Worm (Caenorhabditis elegans): ENCODE data around the gene srz-79.

srz-79 gene

DNA sequence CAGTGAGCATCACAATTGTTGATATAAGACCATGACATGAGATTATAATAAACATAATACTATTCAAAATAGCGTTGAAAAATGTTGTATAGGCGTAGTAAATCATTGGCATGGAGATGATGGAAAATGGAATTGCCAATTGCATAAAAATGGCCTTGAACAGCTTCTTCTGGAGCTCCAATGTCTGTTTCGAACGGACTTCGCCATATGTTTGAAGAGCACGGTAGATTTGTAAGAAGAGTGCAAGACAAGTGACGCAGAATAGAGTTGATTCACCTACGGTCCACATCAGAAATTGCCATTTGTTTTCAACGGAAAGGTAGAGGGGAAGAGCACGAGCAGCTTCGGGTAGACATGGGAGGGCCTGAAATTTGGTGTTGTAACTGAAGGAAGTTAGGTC is 46.1 kb upstream of the srz-79 start:
- TF ChIP-seq mcd-1 (GFP tag; IDR thresholded peaks at IDR 0.05) (no peak), F57C9.4 (tag; optimal IDR thresholded peaks at IDR 0.05) (no peak), lin-54 (GFP tag; optimal IDR thresholded peaks at IDR 0.05) (no peak), Y79H2A.3 (GFP tag; conservative IDR thresholded peaks at IDR 0.05) (no peak), ceh-40 (GFP tag; IDR thresholded peaks at IDR 0.05) (no peak), ztf-25 (GFP tag; IDR thresholded peaks at IDR 0.05) (no peak), Y56A3A.18 (GFP tag; IDR thresholded peaks at IDR 0.05) (no peak), rec-8 (tag; optimal IDR thresholded peaks at IDR 0.05) (no peak), nfyb-1 (GFP tag; IDR thresholded peaks at IDR 0.05) (no peak), ztf-26 (tag; optimal IDR thresholded peaks at IDR 0.05) (no peak), lin-40 (tag; optimal IDR thresholded peaks at IDR 0.05) (no peak), F23B12.7 (tag; optimal IDR thresholded peaks at IDR 0.05; ENCODE audit: insufficient read depth) (no peak), madf-3 (GFP tag; IDR thresholded peaks at IDR 0.05) (no peak), ztf-3 (GFP tag; optimal IDR thresholded peaks at IDR 0.05) (no peak), K12H6.12 (tag; optimal IDR thresholded peaks at IDR 0.05) (no peak), let-526 (GFP tag; IDR thresholded peaks at IDR 0.05) (no peak), unc-62 (GFP tag; optimal IDR thresholded peaks at IDR 0.05) (no peak), tbx-9 (tag; optimal IDR thresholded peaks at IDR 0.05; ENCODE audit: borderline replicate concordance) (no peak), fkh-3 (tag; optimal IDR thresholded peaks at IDR 0.05) (no peak)

DNA sequence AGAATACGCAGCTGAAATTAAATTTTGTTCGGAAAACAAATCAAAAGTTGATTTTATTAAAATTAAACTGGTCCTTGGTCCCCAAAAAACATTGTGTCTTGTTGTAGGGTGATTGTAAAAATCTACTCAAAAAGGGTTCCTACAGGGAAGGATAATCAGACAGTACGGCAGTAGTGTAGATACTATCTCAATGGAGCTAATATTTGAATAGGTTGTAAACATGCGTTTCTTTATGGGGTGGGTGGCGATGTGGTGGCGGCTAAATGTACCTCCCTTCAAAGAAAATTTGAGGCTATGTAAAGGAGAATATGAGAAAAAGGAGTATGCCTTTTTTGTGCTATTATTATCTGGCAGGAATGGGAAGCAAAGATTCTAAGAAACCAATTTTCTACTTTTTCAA is 40.9 kb upstream of the srz-79 start:
- TF ChIP-seq sptf-2 (GFP tag; optimal IDR thresholded peaks at IDR 0.05) (no peak), lsl-1 (GFP tag; optimal IDR thresholded peaks at IDR 0.05) (no peak), lin-26 (GFP tag; IDR thresholded peaks at IDR 0.05) (no peak), ceh-58 (GFP tag; IDR thresholded peaks at IDR 0.05) (no peak), lir-1 (GFP tag; conservative IDR thresholded peaks at IDR 0.05) (no peak), hlh-26 (GFP tag; conservative IDR thresholded peaks at IDR 0.05) (no peak), repo-1 (tag; optimal IDR thresholded peaks at IDR 0.05) (no peak), fkh-3 (tag; optimal IDR thresholded peaks at IDR 0.05) (no peak)

DNA sequence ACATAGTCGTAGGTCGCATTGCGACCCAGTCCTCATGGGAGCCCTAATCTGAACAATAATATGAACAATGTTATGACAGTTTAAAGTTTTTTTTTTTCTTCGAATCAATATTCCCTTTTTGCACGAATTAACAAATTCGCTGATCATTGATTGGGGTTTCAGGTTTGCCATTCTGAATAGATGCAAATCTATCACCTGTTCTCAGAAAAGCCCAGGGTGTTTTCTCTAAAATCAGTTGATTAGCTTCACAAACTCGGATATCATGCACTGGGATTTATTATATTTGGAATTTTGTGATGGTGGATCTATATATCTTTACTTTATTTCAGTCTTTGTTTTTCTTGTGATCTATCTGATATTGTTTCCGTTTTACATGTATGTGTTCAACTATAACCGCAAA is 40.1 kb upstream of the srz-79 start, which contains the start of gene srz-23:
Gene srz-23, plus strand, starts transcription at position 263 of the 400 bp plus-strand sequence.
- no peak for TF ChIP-seq snpc-3.4 (tag; optimal IDR thresholded peaks at IDR 0.05)
- no peak for TF ChIP-seq D2030.7 (GFP tag; IDR thresholded peaks at IDR 0.05)
- no peak for TF ChIP-seq ccch-3 (GFP tag; optimal IDR thresholded peaks at IDR 0.05)
- TF ChIP-seq K12H6.12 (tag; optimal IDR thresholded peaks at IDR 0.05), result no peak
- TF ChIP-seq F57C9.4 (tag; optimal IDR thresholded peaks at IDR 0.05), result no peak
- TF ChIP-seq let-607 (tag; optimal IDR thresholded peaks at IDR 0.05), result no peak
- no peak for TF ChIP-seq egl-44 (GFP tag; IDR thresholded peaks at IDR 0.05)
- TF ChIP-seq atf-7 (tag; optimal IDR thresholded peaks at IDR 0.05), result no peak
- no peak for TF ChIP-seq rpc-1 (optimal IDR thresholded peaks at IDR 0.05)
- TF ChIP-seq rpc-1 (tag; optimal IDR thresholded peaks at IDR 0.05), result no peak
- TF ChIP-seq dpff-1 (tag; optimal IDR thresholded peaks at IDR 0.05), result no peak

DNA sequence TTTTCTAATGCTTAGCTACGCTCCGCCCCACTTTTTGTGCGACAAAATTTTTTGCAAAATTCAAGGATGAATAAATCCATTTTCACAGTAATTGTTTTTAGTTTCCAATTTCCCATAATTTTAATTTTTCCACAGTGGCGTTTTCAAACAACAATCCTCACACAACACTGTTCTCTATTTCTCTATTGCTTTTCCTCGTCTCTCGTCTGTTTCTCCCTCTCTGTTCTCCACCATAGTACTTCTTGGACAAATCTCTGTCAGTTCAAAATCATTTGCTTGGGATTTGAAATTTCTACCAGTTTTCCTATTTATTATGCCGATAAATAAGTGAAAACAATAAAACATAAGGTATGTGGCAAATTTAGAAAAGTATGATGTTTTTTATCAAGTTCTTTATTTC is 30.2 kb upstream of the srz-79 start, which contains the start of gene F58E2.4:
Gene F58E2.4, plus strand, starts transcription at position 134 of the 400 bp plus-strand sequence.
- TF ChIP-seq hmg-1.2 (GFP tag; IDR thresholded peaks at IDR 0.05) (peak; percentile 67; the same call in 1 of the 2 replicates), him-1 (tag; optimal IDR thresholded peaks at IDR 0.05) (no peak), ztf-26 (tag; optimal IDR thresholded peaks at IDR 0.05) (no peak), T26A5.8 (tag; optimal IDR thresholded peaks at IDR 0.05) (no peak)

Data from whole organism, young adult.